Fruit fly (Drosophila melanogaster) whole organism, prepupa: ENCODE results near the gene CG11964.
A peak's percentile ranks its signal among the peaks of the same experiment; 100 is the strongest.

Experiments
- Blimp-1 ChIP-seq: fragments of 200-800 bp; sonication (Bioruptor generic); optimal IDR thresholded peaks from 3 replicates; lab custom pipeline; 2017; ENCODE audit warnings: missing biosample characterization, missing genetic modification characterization, mild to moderate bottlenecking, moderate library complexity, missing genetic modification reagents
- CG10631 ChIP-seq: fragments of 200-800 bp; sonication (Bioruptor generic); optimal IDR thresholded peaks from 2 replicates; lab custom pipeline; 2016; ENCODE audit warnings: missing biosample characterization, missing genetic modification characterization
- CG10669 ChIP-seq: fragments of 200-800 bp; sonication (Bioruptor generic); optimal IDR thresholded peaks from 3 replicates; lab custom pipeline; 2018; ENCODE audit warnings: missing biosample characterization, mild to moderate bottlenecking, missing genetic modification characterization, moderate library complexity
- CG11294 ChIP-seq: fragments of 200-800 bp; sonication (Bioruptor generic); IDR thresholded peaks from 2 replicates; pipeline ENCODE4 v1.3.6; 2022; ENCODE audit warnings: missing biosample characterization, missing genetic modification characterization
- CG11902 ChIP-seq: fragments of 200-800 bp; sonication (Bioruptor generic); optimal IDR thresholded peaks from 3 replicates; lab custom pipeline; 2016; ENCODE audit warnings: missing biosample characterization, missing genetic modification characterization
- CG15336 ChIP-seq: fragments of 200-800 bp; sonication (Bioruptor generic); IDR thresholded peaks from 2 replicates; pipeline ENCODE4 v1.3.6; 2022; ENCODE audit warnings: missing biosample characterization, missing genetic modification characterization
- CG1621 ChIP-seq: fragments of 200-800 bp; sonication (Bioruptor generic); optimal IDR thresholded peaks from 3 replicates; lab custom pipeline; 2018; ENCODE audit warnings: missing biosample characterization, mild to moderate bottlenecking, missing genetic modification characterization
- CG16779 ChIP-seq: fragments of 200-800 bp; sonication (Bioruptor generic); optimal IDR thresholded peaks from 3 replicates; lab custom pipeline; 2017; ENCODE audit warnings: missing biosample characterization, mild to moderate bottlenecking, missing genetic modification characterization
- CG3032 ChIP-seq: fragments of 200-800 bp; optimal IDR thresholded peaks from 2 replicates; lab custom pipeline; 2019; ENCODE audit warnings: missing biosample characterization, mild to moderate bottlenecking, missing genetic modification characterization, moderate library complexity
- CG32006 ChIP-seq: fragments of 200-800 bp; sonication (Bioruptor generic); optimal IDR thresholded peaks from 3 replicates; lab custom pipeline; 2017; ENCODE audit warnings: missing biosample characterization, mild to moderate bottlenecking, missing genetic modification characterization
- CG34406 ChIP-seq: fragments of 200-800 bp; sonication (Bioruptor generic); optimal IDR thresholded peaks from 3 replicates; lab custom pipeline; 2016; ENCODE audit warnings: missing biosample characterization, missing genetic modification characterization
- CG3919 ChIP-seq: fragments of 200-800 bp; sonication (Bioruptor generic); optimal IDR thresholded peaks from 3 replicates; lab custom pipeline; 2016; ENCODE audit warnings: missing biosample characterization, missing genetic modification characterization
- CG4318 ChIP-seq: fragments of 200-800 bp; sonication (Bioruptor generic); optimal IDR thresholded peaks from 3 replicates; lab custom pipeline; 2017; ENCODE audit warnings: missing biosample characterization, mild to moderate bottlenecking, missing genetic modification characterization
- CG6163 ChIP-seq: fragments of 200-800 bp; sonication (Bioruptor generic); IDR thresholded peaks from 3 replicates; pipeline ENCODE4 v1.3.6; 2022; ENCODE audit warnings: missing biosample characterization, missing genetic modification characterization
- CG6276 ChIP-seq: fragments of 200-800 bp; sonication (Bioruptor generic); optimal IDR thresholded peaks from 2 replicates; lab custom pipeline; 2017; ENCODE audit warnings: missing biosample characterization, mild to moderate bottlenecking, missing genetic modification characterization
- CG6808 ChIP-seq: fragments of 200-800 bp; sonication (Bioruptor generic); optimal IDR thresholded peaks from 3 replicates; lab custom pipeline; 2017; ENCODE audit warnings: missing biosample characterization, missing genetic modification characterization, mild to moderate bottlenecking, moderate library complexity, missing genetic modification reagents
- CG8119 ChIP-seq: fragments of 200-800 bp; sonication (Bioruptor generic); IDR thresholded peaks from 3 replicates; pipeline ENCODE4 v1.3.6; 2022; ENCODE audit warnings: missing biosample characterization, missing genetic modification characterization
- CG8319 ChIP-seq: fragments of 200-800 bp; sonication (Bioruptor generic); optimal IDR thresholded peaks from 3 replicates; lab custom pipeline; 2016; ENCODE audit warnings: missing biosample characterization, missing genetic modification characterization
- CG8632 ChIP-seq: fragments of 200-800 bp; sonication (Bioruptor generic); optimal IDR thresholded peaks from 3 replicates; lab custom pipeline; 2016; ENCODE audit warnings: missing biosample characterization, missing genetic modification characterization
- CG9139 ChIP-seq: fragments of 200-800 bp; sonication (Bioruptor generic); optimal IDR thresholded peaks from 3 replicates; lab custom pipeline; 2017; ENCODE audit warnings: missing biosample characterization, mild to moderate bottlenecking, missing genetic modification characterization
- Eip75B ChIP-seq: fragments of 200-800 bp; sonication (Bioruptor generic); optimal IDR thresholded peaks from 3 replicates; lab custom pipeline; 2016; ENCODE audit warnings: missing biosample characterization, missing genetic modification characterization
- Eip78C ChIP-seq: fragments of 200-800 bp; sonication (Bioruptor generic); peaks from one replicate; lab custom pipeline; 2016; ENCODE audit warnings: missing biosample characterization, missing genetic modification characterization
- Ets21C ChIP-seq: fragments of 200-800 bp; sonication (Bioruptor generic); optimal IDR thresholded peaks from 3 replicates; lab custom pipeline; 2016; ENCODE audit warnings: missing biosample characterization, missing genetic modification characterization
- Ets96B ChIP-seq: fragments of 200-800 bp; optimal IDR thresholded peaks from 2 replicates; lab custom pipeline; 2019; ENCODE audit warnings: missing biosample characterization, mild to moderate bottlenecking, missing genetic modification characterization, moderate library complexity
- Gug ChIP-seq: fragments of 200-800 bp; sonication (Bioruptor generic); IDR thresholded peaks from 2 replicates; pipeline ENCODE4 v1.3.6; 2022; ENCODE audit warnings: missing biosample characterization, missing genetic modification characterization
- Hr38 ChIP-seq: sonication (Bioruptor generic); optimal IDR thresholded peaks from 2 replicates; lab custom pipeline; 2016; ENCODE audit warnings: missing biosample characterization, missing genetic modification characterization
- Hr39 ChIP-seq: fragments of 200-800 bp; sonication (Bioruptor generic); optimal IDR thresholded peaks from 2 replicates; lab custom pipeline; 2016; ENCODE audit warnings: missing biosample characterization, missing genetic modification characterization
- Hr4 ChIP-seq: fragments of 200-800 bp; sonication (Bioruptor generic); optimal IDR thresholded peaks from 3 replicates; lab custom pipeline; 2016; ENCODE audit warnings: missing biosample characterization, missing genetic modification characterization
- Lpt ChIP-seq: fragments of 200-800 bp; sonication (Bioruptor generic); optimal IDR thresholded peaks from 3 replicates; lab custom pipeline; 2016; ENCODE audit warnings: missing biosample characterization, missing genetic modification characterization
- Met ChIP-seq: fragments of 200-800 bp; sonication (Bioruptor generic); optimal IDR thresholded peaks from 3 replicates; lab custom pipeline; 2016; ENCODE audit warnings: missing biosample characterization, missing genetic modification characterization
- OdsH ChIP-seq: fragments of 200-800 bp; sonication (Bioruptor generic); optimal IDR thresholded peaks from 3 replicates; lab custom pipeline; 2016; ENCODE audit warnings: missing biosample characterization, missing genetic modification characterization
- Smox ChIP-seq: fragments of 200-800 bp; sonication (Bioruptor generic); optimal IDR thresholded peaks from 3 replicates; lab custom pipeline; 2016; ENCODE audit warnings: missing biosample characterization, missing genetic modification characterization
- Sox102F ChIP-seq: fragments of 200-800 bp; sonication (Bioruptor generic); optimal IDR thresholded peaks from 2 replicates; lab custom pipeline; 2016; ENCODE audit warnings: missing biosample characterization, mild to moderate bottlenecking, missing genetic modification characterization
- Sox14 ChIP-seq: fragments of 200-800 bp; sonication (Bioruptor generic); optimal IDR thresholded peaks from 3 replicates; lab custom pipeline; 2016; ENCODE audit warnings: missing biosample characterization, missing genetic modification characterization
- Sox15 ChIP-seq: fragments of 200-800 bp; sonication (Bioruptor generic); optimal IDR thresholded peaks from 3 replicates; lab custom pipeline; 2016; ENCODE audit warnings: missing biosample characterization, missing genetic modification characterization
- achi ChIP-seq: fragments of 200-800 bp; sonication (Bioruptor generic); optimal IDR thresholded peaks from 3 replicates; lab custom pipeline; 2016; ENCODE audit warnings: missing biosample characterization, missing genetic modification characterization
- acj6 ChIP-seq: fragments of 200-800 bp; sonication (Bioruptor generic); optimal IDR thresholded peaks from 3 replicates; lab custom pipeline; 2016; ENCODE audit warnings: missing biosample characterization, missing genetic modification characterization
- dac ChIP-seq: fragments of 200-800 bp; sonication (Bioruptor generic); optimal IDR thresholded peaks from 2 replicates; lab custom pipeline; 2017; ENCODE audit warnings: missing biosample characterization, mild to moderate bottlenecking, missing genetic modification characterization
- dsx ChIP-seq: fragments of 200-800 bp; optimal IDR thresholded peaks from 3 replicates; lab custom pipeline; 2019; ENCODE audit warnings: missing biosample characterization, mild to moderate bottlenecking, missing genetic modification characterization, moderate library complexity; ENCODE audit not compliant: poor library complexity, severe bottlenecking
- esn ChIP-seq: fragments of 200-800 bp; sonication (Bioruptor generic); optimal IDR thresholded peaks from 2 replicates; lab custom pipeline; 2016; ENCODE audit warnings: missing biosample characterization, mild to moderate bottlenecking, missing genetic modification characterization, moderate library complexity
- fd59A ChIP-seq: fragments of 200-800 bp; sonication (Bioruptor generic); optimal IDR thresholded peaks from 2 replicates; lab custom pipeline; 2017; ENCODE audit warnings: missing biosample characterization, mild to moderate bottlenecking, missing genetic modification characterization, missing genetic modification reagents
- fd85E ChIP-seq: fragments of 200-800 bp; sonication (Bioruptor generic); optimal IDR thresholded peaks from 3 replicates; lab custom pipeline; 2016; ENCODE audit warnings: missing biosample characterization, missing genetic modification characterization
- pdm3 ChIP-seq: fragments of 200-800 bp; sonication (Bioruptor generic); optimal IDR thresholded peaks from 3 replicates; lab custom pipeline; 2016; ENCODE audit warnings: missing biosample characterization, missing genetic modification characterization
- salr ChIP-seq, 2 experiments: fragments of 200-800 bp; sonication (Bioruptor generic); optimal IDR thresholded peaks; 3 replicates each; lab custom pipeline; 2016 to 2018; ENCODE audit warnings: missing biosample characterization in 2 of 2, missing genetic modification characterization in 2 of 2, mild to moderate bottlenecking in 1 of 2
- spab ChIP-seq: fragments of 200-800 bp; sonication (Bioruptor generic); optimal IDR thresholded peaks from 2 replicates; lab custom pipeline; 2017; ENCODE audit warnings: missing biosample characterization, mild to moderate bottlenecking, missing genetic modification characterization, missing genetic modification reagents
- ss ChIP-seq, 2 experiments: fragments of 200-800 bp; sonication (Bioruptor generic); optimal IDR thresholded peaks; 2 replicates in 1 of 2; 3 replicates in 1 of 2; lab custom pipeline; 2017 to 2018; ENCODE audit warnings: mild to moderate bottlenecking in 2 of 2, missing biosample characterization in 2 of 2, missing genetic modification characterization in 2 of 2, moderate library complexity in 1 of 2
- svp ChIP-seq: fragments of 200-800 bp; sonication (Bioruptor generic); peaks from one replicate; lab custom pipeline; 2016; ENCODE audit warnings: missing biosample characterization, missing genetic modification characterization
- topi ChIP-seq: fragments of 200-800 bp; sonication (Bioruptor generic); optimal IDR thresholded peaks from 3 replicates; lab custom pipeline; 2016; ENCODE audit warnings: missing biosample characterization, missing genetic modification characterization

The CG11964 gene

DNA sequence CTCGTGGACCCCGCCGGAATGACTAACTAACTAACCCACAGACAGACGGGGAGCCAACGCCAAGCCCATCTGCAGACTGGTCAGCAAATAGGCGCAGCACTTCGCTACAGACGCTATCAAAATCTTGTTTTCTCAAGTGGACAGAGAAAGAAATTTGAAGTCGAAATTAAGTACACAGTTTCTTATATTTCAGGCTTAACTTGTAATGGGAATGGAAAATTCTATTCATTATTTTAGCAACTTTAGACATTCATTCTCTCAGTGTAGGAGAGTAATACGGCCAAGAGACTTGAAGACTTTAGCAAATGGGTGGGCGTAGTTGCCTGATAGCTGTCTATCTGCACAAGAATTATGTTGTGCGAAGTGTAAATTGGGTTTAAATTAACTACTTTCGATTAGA, 13.5 kb upstream of the CG11964 start (continued):
- TF ChIP-seq CG10669 (GFP tag; lab: Kevin White, UChicago) (peak; percentile 65), Met (GFP tag; lab: Kevin White, UChicago) (no peak), Ets96B (tag; lab: Kevin White, UChicago) (peak; percentile 73), Eip75B (GFP tag; lab: Kevin White, UChicago) (peak; percentile 53), Lpt (peak; percentile 50), acj6 (GFP tag; lab: Kevin White, UChicago) (peak; percentile 39), CG8119 (GFP tag; lab: Robert Waterston, UW) (peak; percentile 46), dac (GFP tag; lab: Kevin White, UChicago) (no peak), fd85E (no peak), CG3919 (peak; percentile 67), Gug (GFP tag; lab: Robert Waterston, UW) (peak; percentile 43; the same call in 1 of the 2 replicates), Smox (no peak), CG6808 (GFP tag; lab: Kevin White, UChicago) (peak; percentile 64), CG15336 (GFP tag; lab: Robert Waterston, UW) (peak; percentile 66), CG3032 (tag; lab: Kevin White, UChicago) (peak; percentile 72), svp (GFP tag; lab: Kevin White, UChicago) (no peak), CG10631 (GFP tag; lab: Kevin White, UChicago) (peak; percentile 75), Ets21C (no peak), topi (GFP tag; lab: Kevin White, UChicago) (peak; percentile 30), spab (GFP tag; lab: Kevin White, UChicago) (peak; percentile 37), Sox15 (GFP tag; lab: Kevin White, UChicago) (no peak), CG11294 (GFP tag; lab: Robert Waterston, UW) (no peak), Sox102F (GFP tag; lab: Kevin White, UChicago) (no peak), CG8632 (GFP tag; lab: Kevin White, UChicago) (peak; percentile 38), CG34406 (GFP tag; lab: Kevin White, UChicago) (no peak), CG6276 (GFP tag; lab: Kevin White, UChicago) (peak; percentile 10), OdsH (peak; percentile 56)

DNA sequence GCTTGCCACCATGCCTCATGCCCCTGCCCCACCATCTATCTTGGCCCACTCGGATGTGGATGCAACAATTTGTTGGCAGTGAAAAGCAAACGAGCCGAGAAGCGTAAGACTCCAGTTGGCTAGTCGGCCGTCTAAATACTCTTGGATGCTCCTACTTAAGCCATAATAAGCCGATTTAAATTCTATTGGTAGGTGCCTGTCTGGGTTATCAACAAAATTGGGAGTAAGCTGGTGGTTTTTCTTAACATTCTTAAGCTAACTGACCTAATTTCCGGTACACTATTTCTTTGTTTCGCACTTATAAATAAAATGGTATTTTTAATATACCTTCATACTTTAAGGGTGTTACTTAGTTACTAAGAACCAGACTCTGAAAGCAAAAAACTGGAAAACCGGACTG, 12.9 kb upstream of the CG11964 start:
- TF ChIP-seq CG9139 (GFP tag; lab: Kevin White, UChicago): no peak
- TF ChIP-seq OdsH: no peak
- TF ChIP-seq achi (GFP tag; lab: Kevin White, UChicago): no peak
- peak; percentile 3 for TF ChIP-seq CG3919
- TF ChIP-seq spab (GFP tag; lab: Kevin White, UChicago): no peak
- TF ChIP-seq CG3032 (tag; lab: Kevin White, UChicago): peak; percentile 38
- no peak for TF ChIP-seq salr (GFP tag; optimal IDR thresholded peaks at IDR 0.05; lab: Kevin White, UChicago)
- TF ChIP-seq CG16779 (tag; lab: Kevin White, UChicago): no peak
- TF ChIP-seq CG15336 (GFP tag; lab: Robert Waterston, UW): 0 out of 2 replicates have a peak, but pooled peaks have one; percentile 6
- no peak for TF ChIP-seq CG34406 (GFP tag; lab: Kevin White, UChicago)
- no peak for TF ChIP-seq CG10631 (GFP tag; lab: Kevin White, UChicago)
- peak; percentile 37 for TF ChIP-seq Ets96B (tag; lab: Kevin White, UChicago)
- peak; percentile 75 for TF ChIP-seq Eip78C
- no peak for TF ChIP-seq CG1621 (tag; lab: Kevin White, UChicago)
- TF ChIP-seq fd85E: no peak
- TF ChIP-seq CG11294 (GFP tag; lab: Robert Waterston, UW): no peak
- peak; percentile 75 for TF ChIP-seq dsx (GFP tag; lab: Kevin White, UChicago)
- no peak for TF ChIP-seq CG11902 (GFP tag; lab: Kevin White, UChicago)
- TF ChIP-seq CG32006 (GFP tag; lab: Kevin White, UChicago): peak; percentile 0
- peak; percentile 30 for TF ChIP-seq pdm3 (GFP tag; lab: Kevin White, UChicago)
- TF ChIP-seq Hr39: peak; percentile 14
- TF ChIP-seq Eip75B (GFP tag; lab: Kevin White, UChicago): peak; percentile 48
- peak; percentile 37 for TF ChIP-seq Sox102F (GFP tag; lab: Kevin White, UChicago)
- no peak for TF ChIP-seq dac (GFP tag; lab: Kevin White, UChicago)
- no peak for TF ChIP-seq Gug (GFP tag; lab: Robert Waterston, UW)
- no peak for TF ChIP-seq Hr4 (GFP tag; lab: Kevin White, UChicago)
- TF ChIP-seq CG6163 (GFP tag; lab: Robert Waterston, UW): no peak
- TF ChIP-seq CG6808 (GFP tag; lab: Kevin White, UChicago): peak; percentile 1
- TF ChIP-seq CG8319: no peak
- no peak for TF ChIP-seq fd59A (GFP tag; lab: Kevin White, UChicago)
- peak; percentile 4 for TF ChIP-seq acj6 (GFP tag; lab: Kevin White, UChicago)
- peak in 1 of 2 experiments; percentile 47 for TF ChIP-seq ss (GFP tag; optimal IDR thresholded peaks at IDR 0.05; lab: Kevin White, UChicago)
- peak; percentile 28 for TF ChIP-seq esn
- no peak for TF ChIP-seq Sox15 (GFP tag; lab: Kevin White, UChicago)
- TF ChIP-seq Sox14 (GFP tag; lab: Kevin White, UChicago): peak; percentile 31
- no peak for TF ChIP-seq CG4318 (GFP tag; lab: Kevin White, UChicago)
- no peak for TF ChIP-seq Blimp-1
- no peak for TF ChIP-seq Hr38 (GFP tag; lab: Kevin White, UChicago)
